Fruit fly (Drosophila melanogaster) whole organism, prepupa: ENCODE measurements around the gene CG32022.

ENCODE experiments used
- CG10631 ChIP-seq: fragments of 200-800 bp; sonication (Bioruptor generic); optimal IDR thresholded peaks from 2 replicates; lab custom pipeline; 2016; ENCODE audit warnings: missing biosample characterization, missing genetic modification characterization
- CG11294 ChIP-seq: fragments of 200-800 bp; sonication (Bioruptor generic); IDR thresholded peaks from 2 replicates; pipeline ENCODE4 v1.3.6; 2022; ENCODE audit warnings: missing biosample characterization, missing genetic modification characterization
- CG11902 ChIP-seq: fragments of 200-800 bp; sonication (Bioruptor generic); optimal IDR thresholded peaks from 3 replicates; lab custom pipeline; 2016; ENCODE audit warnings: missing biosample characterization, missing genetic modification characterization
- CG31627 ChIP-seq: fragments of 200-800 bp; sonication (Bioruptor generic); optimal IDR thresholded peaks from 3 replicates; lab custom pipeline; 2016; ENCODE audit warnings: missing biosample characterization, missing genetic modification characterization
- CG32006 ChIP-seq: fragments of 200-800 bp; sonication (Bioruptor generic); optimal IDR thresholded peaks from 3 replicates; lab custom pipeline; 2017; ENCODE audit warnings: missing biosample characterization, mild to moderate bottlenecking, missing genetic modification characterization
- CG34406 ChIP-seq: fragments of 200-800 bp; sonication (Bioruptor generic); optimal IDR thresholded peaks from 3 replicates; lab custom pipeline; 2016; ENCODE audit warnings: missing biosample characterization, missing genetic modification characterization
- CG3919 ChIP-seq: fragments of 200-800 bp; sonication (Bioruptor generic); optimal IDR thresholded peaks from 3 replicates; lab custom pipeline; 2016; ENCODE audit warnings: missing biosample characterization, missing genetic modification characterization
- CG6808 ChIP-seq: fragments of 200-800 bp; sonication (Bioruptor generic); optimal IDR thresholded peaks from 3 replicates; lab custom pipeline; 2017; ENCODE audit warnings: missing biosample characterization, missing genetic modification characterization, mild to moderate bottlenecking, moderate library complexity, missing genetic modification reagents
- CG7368 ChIP-seq: fragments of 200-800 bp; sonication (Bioruptor generic); optimal IDR thresholded peaks from 3 replicates; lab custom pipeline; 2016; ENCODE audit warnings: missing biosample characterization, missing genetic modification characterization
- Ets96B ChIP-seq: fragments of 200-800 bp; optimal IDR thresholded peaks from 2 replicates; lab custom pipeline; 2019; ENCODE audit warnings: missing biosample characterization, mild to moderate bottlenecking, missing genetic modification characterization, moderate library complexity
- Hr38 ChIP-seq: sonication (Bioruptor generic); optimal IDR thresholded peaks from 2 replicates; lab custom pipeline; 2016; ENCODE audit warnings: missing biosample characterization, missing genetic modification characterization
- Hr4 ChIP-seq: fragments of 200-800 bp; sonication (Bioruptor generic); optimal IDR thresholded peaks from 3 replicates; lab custom pipeline; 2016; ENCODE audit warnings: missing biosample characterization, missing genetic modification characterization
- OdsH ChIP-seq: fragments of 200-800 bp; sonication (Bioruptor generic); optimal IDR thresholded peaks from 3 replicates; lab custom pipeline; 2016; ENCODE audit warnings: missing biosample characterization, missing genetic modification characterization
- Sox102F ChIP-seq: fragments of 200-800 bp; sonication (Bioruptor generic); optimal IDR thresholded peaks from 2 replicates; lab custom pipeline; 2016; ENCODE audit warnings: missing biosample characterization, mild to moderate bottlenecking, missing genetic modification characterization
- Sox14 ChIP-seq: fragments of 200-800 bp; sonication (Bioruptor generic); optimal IDR thresholded peaks from 3 replicates; lab custom pipeline; 2016; ENCODE audit warnings: missing biosample characterization, missing genetic modification characterization
- acj6 ChIP-seq: fragments of 200-800 bp; sonication (Bioruptor generic); optimal IDR thresholded peaks from 3 replicates; lab custom pipeline; 2016; ENCODE audit warnings: missing biosample characterization, missing genetic modification characterization
- esn ChIP-seq: fragments of 200-800 bp; sonication (Bioruptor generic); optimal IDR thresholded peaks from 2 replicates; lab custom pipeline; 2016; ENCODE audit warnings: missing biosample characterization, mild to moderate bottlenecking, missing genetic modification characterization, moderate library complexity
- fd59A ChIP-seq: fragments of 200-800 bp; sonication (Bioruptor generic); optimal IDR thresholded peaks from 2 replicates; lab custom pipeline; 2017; ENCODE audit warnings: missing biosample characterization, mild to moderate bottlenecking, missing genetic modification characterization, missing genetic modification reagents
- svp ChIP-seq: fragments of 200-800 bp; sonication (Bioruptor generic); peaks from one replicate; lab custom pipeline; 2016; ENCODE audit warnings: missing biosample characterization, missing genetic modification characterization
- vri ChIP-seq: fragments of 200-800 bp; sonication (Bioruptor generic); optimal IDR thresholded peaks from 3 replicates; lab custom pipeline; 2016; ENCODE audit warnings: missing biosample characterization, mild to moderate bottlenecking, missing genetic modification characterization

Gene CG32022

dm6 chr3L:8672199-8673059, 48.6 kb downstream of the CG32022 start (continued):
- TF ChIP-seq CG6808 (no peak), vri (GFP tag; lab: Kevin White, UChicago) (peak; percentile 68), CG11902 (peak; percentile 28), Ets96B (tag; lab: Kevin White, UChicago) (peak; percentile 36), CG7368 (peak; percentile 23), CG31627 (GFP tag; lab: Kevin White, UChicago) (peak; percentile 55), fd59A (GFP tag; lab: Kevin White, UChicago) (no peak), CG3919 (GFP tag; lab: Kevin White, UChicago) (peak; percentile 54), CG34406 (GFP tag; lab: Kevin White, UChicago) (peak; percentile 57), acj6 (peak; percentile 50)

- no peak for TF ChIP-seq svp (GFP tag; lab: Kevin White, UChicago)
- TF ChIP-seq CG11294 = no peak
- no peak for TF ChIP-seq Hr4
- TF ChIP-seq Sox102F (GFP tag; lab: Kevin White, UChicago) = no peak
- TF ChIP-seq OdsH = no peak
- TF ChIP-seq fd59A (GFP tag; lab: Kevin White, UChicago) = no peak
- no peak for TF ChIP-seq CG3919 (GFP tag; lab: Kevin White, UChicago)
- TF ChIP-seq Hr38 = no peak
- no peak for TF ChIP-seq CG32006 (GFP tag; lab: Kevin White, UChicago)
- TF ChIP-seq esn (GFP tag; lab: Kevin White, UChicago) = no peak
- no peak for TF ChIP-seq CG6808
- TF ChIP-seq CG10631 = no peak
- TF ChIP-seq Sox14 = no peak
These were observed 50.1 kb downstream of the CG32022 start for dm6 chr3L:8670983-8671382.
